Worm (Caenorhabditis elegans) whole organism, young adult: Measurements from ENCODE around the gene ZK930.6.

Experiments used
- B0019.2 ChIP-seq: fragments of 200-800 bp; sonication (Bioruptor generic); conservative IDR thresholded peaks from 2 replicates; pipeline ENCODE4 v1.3.6; 2022; ENCODE audit warnings: missing genetic modification reagents, missing genetic modification characterization, missing compliant biosample characterization
- B0336.3 ChIP-seq: fragments of 200-800 bp; sonication (Bioruptor generic); IDR thresholded peaks from 2 replicates; pipeline ENCODE4 v1.3.6; 2022; ENCODE audit warnings: missing genetic modification characterization, missing compliant biosample characterization
- ZK185.1 ChIP-seq: sonication (generic microtip); optimal IDR thresholded peaks from 2 replicates; lab custom pipeline; 2016; ENCODE audit warnings: mild to moderate bottlenecking, missing genetic modification characterization, missing compliant biosample characterization; ENCODE audit not compliant: poor library complexity, severe bottlenecking
- chd-7 ChIP-seq: sonication (generic microtip); optimal IDR thresholded peaks from 2 replicates; lab custom pipeline; 2016; ENCODE audit warnings: mild to moderate bottlenecking, missing genetic modification characterization, moderate library complexity, missing compliant biosample characterization
- hrde-1 ChIP-seq: sonication (generic microtip); optimal IDR thresholded peaks from 2 replicates; lab custom pipeline; 2016; ENCODE audit warnings: missing genetic modification characterization, mild to moderate bottlenecking, missing compliant biosample characterization, moderate library complexity, missing genotype, missing genetic modification reagents, borderline replicate concordance
- mcd-1 ChIP-seq: fragments of 200-800 bp; sonication (Bioruptor generic); IDR thresholded peaks from 2 replicates; pipeline ENCODE4 v1.3.6; 2022; ENCODE audit warnings: missing genetic modification reagents, missing genetic modification characterization, missing compliant biosample characterization
- nhr-120 ChIP-seq: fragments of 200-800 bp; sonication (Bioruptor generic); IDR thresholded peaks from 2 replicates; pipeline ENCODE4 v1.3.6; 2022; ENCODE audit warnings: missing genetic modification characterization, missing compliant biosample characterization
- nhr-80 ChIP-seq: sonication (generic microtip); optimal IDR thresholded peaks from 2 replicates; lab custom pipeline; 2016; ENCODE audit warnings: missing genetic modification characterization, missing compliant biosample characterization
- rec-8 ChIP-seq, 2 experiments: sonication (generic microtip); optimal IDR thresholded peaks; 2 replicates each; lab custom pipeline; 2016; ENCODE audit warnings: mild to moderate bottlenecking in 2 of 2, missing genetic modification characterization in 2 of 2, missing genetic modification reagents in 2 of 2, missing genotype in 2 of 2, missing biosample characterization in 1 of 2, missing compliant biosample characterization in 1 of 2, moderate library complexity in 1 of 2
- unc-62 ChIP-seq: fragments of 150-350 bp; optimal IDR thresholded peaks from 2 replicates; lab custom pipeline; 2014; ENCODE audit warnings: missing biosample characterization, missing genetic modification reagents, missing genetic modification characterization
- xnd-1 ChIP-seq: sonication (generic microtip); optimal IDR thresholded peaks from 2 replicates; lab custom pipeline; 2016; ENCODE audit warnings: missing genotype, missing genetic modification reagents, missing genetic modification characterization, missing compliant biosample characterization

- TF ChIP-seq unc-62 (GFP tag; lab: Kevin White, UChicago) (no peak), B0019.2 (GFP tag; lab: Robert Waterston, UW) (no peak), xnd-1 (tag; lab: Kevin White, UChicago) (no peak), hrde-1 (no peak), mcd-1 (no peak), B0336.3 (GFP tag; lab: Robert Waterston, UW) (no peak), nhr-80 (tag; lab: Kevin White, UChicago) (no peak), nhr-120 (no peak), chd-7 (tag; lab: Kevin White, UChicago) (no peak), rec-8 (tag; optimal IDR thresholded peaks at IDR 0.05; lab: Kevin White, UChicago) (no peak), ZK185.1 (no peak)
These were observed 40.0 kb downstream of the ZK930.6 start for ce11 chrII:11923620-11924298.
